Worm (Caenorhabditis elegans) whole organism, early embryonic: Measurements from ENCODE around the gene sri-67.

ENCODE experiments used
- B0310.2 ChIP-seq: sonication (generic microtip); optimal IDR thresholded peaks from 2 replicates; lab custom pipeline; 2016; ENCODE audit warnings: mild to moderate bottlenecking, missing genetic modification characterization, missing compliant biosample characterization
- F13C5.2 ChIP-seq: sonication (generic microtip); optimal IDR thresholded peaks from 2 replicates; lab custom pipeline; 2017; ENCODE audit warnings: mild to moderate bottlenecking, missing genetic modification characterization, inconsistent platforms, missing compliant biosample characterization
- aly-1 ChIP-seq: sonication (generic microtip); optimal IDR thresholded peaks from 2 replicates; lab custom pipeline; 2016; ENCODE audit warnings: missing genetic modification characterization, missing compliant biosample characterization
- ama-1 ChIP-seq: fragments of 150-350 bp; optimal IDR thresholded peaks from 2 replicates; lab custom pipeline; 2014
- ceh-13 ChIP-seq: fragments of 200-800 bp; sonication (Bioruptor generic); optimal IDR thresholded peaks from 2 replicates; lab custom pipeline; 2018; ENCODE audit warnings: mild to moderate bottlenecking, missing genetic modification characterization, missing compliant biosample characterization
- ceh-36 ChIP-seq: sonication (generic microtip); optimal IDR thresholded peaks from 2 replicates; lab custom pipeline; 2016; ENCODE audit warnings: missing genetic modification characterization, inconsistent platforms, missing compliant biosample characterization
- ets-7 ChIP-seq: sonication (generic microtip); optimal IDR thresholded peaks from 2 replicates; lab custom pipeline; 2016; ENCODE audit warnings: missing genotype, missing genetic modification characterization, missing compliant biosample characterization
- flt-1 ChIP-seq: fragments of 200-800 bp; sonication (Bioruptor generic); IDR thresholded peaks from 2 replicates; pipeline ENCODE4 v1.3.6; 2022; ENCODE audit warnings: missing genetic modification characterization, missing compliant biosample characterization
- hmbx-1 ChIP-seq: sonication (generic microtip); optimal IDR thresholded peaks from 2 replicates; lab custom pipeline; 2016; ENCODE audit warnings: mild to moderate bottlenecking, missing genetic modification characterization, missing compliant biosample characterization
- hmg-4 ChIP-seq: fragments of 200-800 bp; sonication (Bioruptor generic); optimal IDR thresholded peaks from 2 replicates; lab custom pipeline; 2018; ENCODE audit warnings: mild to moderate bottlenecking, missing genetic modification characterization, missing compliant biosample characterization
- hnd-1 ChIP-seq: sonication (generic microtip); optimal IDR thresholded peaks from 2 replicates; lab custom pipeline; 2016; ENCODE audit warnings: missing genetic modification characterization, missing compliant biosample characterization
- pes-1 ChIP-seq: fragments of 200-800 bp; sonication (Bioruptor generic); IDR thresholded peaks from 2 replicates; pipeline ENCODE4 v1.3.6; 2022; ENCODE audit warnings: missing genetic modification reagents, missing genetic modification characterization, missing compliant biosample characterization
- scrt-1 ChIP-seq: fragments of 200-800 bp; sonication (Bioruptor generic); IDR thresholded peaks from 2 replicates; pipeline ENCODE4 v1.3.6; 2022; ENCODE audit warnings: missing genetic modification characterization, missing compliant biosample characterization
- sea-1 ChIP-seq: fragments of 200-800 bp; sonication (Bioruptor generic); conservative IDR thresholded peaks from 2 replicates; pipeline ENCODE4 v1.3.6; 2022; ENCODE audit warnings: missing genetic modification characterization, missing compliant biosample characterization
- tbx-11 ChIP-seq: fragments of 200-800 bp; sonication (Bioruptor generic); IDR thresholded peaks from 2 replicates; pipeline ENCODE4 v1.3.6; 2022; ENCODE audit warnings: missing genetic modification characterization, missing compliant biosample characterization
- tbx-37 ChIP-seq: fragments of 200-800 bp; sonication (Bioruptor generic); conservative IDR thresholded peaks from 2 replicates; pipeline ENCODE4 v1.3.6; 2022; ENCODE audit warnings: missing genetic modification reagents, missing genetic modification characterization, missing compliant biosample characterization
- tra-4 ChIP-seq: sonication (generic microtip); optimal IDR thresholded peaks from 2 replicates; lab custom pipeline; 2017; ENCODE audit warnings: missing genetic modification characterization, missing compliant biosample characterization

The sri-67 gene

DNA sequence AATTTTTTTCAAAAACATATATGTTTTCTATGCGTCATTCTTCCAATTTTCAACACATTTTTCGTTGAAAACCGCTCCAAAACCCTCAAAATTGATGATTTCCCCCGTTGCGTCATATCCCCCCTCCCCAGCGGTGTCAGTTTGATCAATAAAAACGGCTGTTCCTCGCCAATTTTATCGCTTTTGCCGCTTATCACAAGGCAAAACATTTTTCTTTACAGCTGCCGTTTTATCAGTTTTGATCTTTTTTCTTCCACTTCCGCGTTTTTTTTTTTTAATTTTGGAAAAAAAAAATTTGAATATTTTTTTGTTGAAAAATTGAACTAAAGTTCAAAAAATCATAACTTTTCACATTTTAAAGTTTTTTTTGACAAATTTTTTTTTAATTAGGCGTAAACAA lies 23.4 kb downstream of the sri-67 start:
- TF ChIP-seq aly-1 (tag; lab: Kevin White, UChicago) (no peak), scrt-1 (GFP tag; lab: Robert Waterston, UW) (no peak), ets-7 (tag; lab: Kevin White, UChicago) (no peak), ama-1 (no peak), ceh-36 (no peak), B0310.2 (tag; lab: Kevin White, UChicago) (no peak), ceh-13 (no peak), flt-1 (no peak), tbx-37 (GFP tag; lab: Robert Waterston, UW) (no peak), tra-4 (tag; lab: Kevin White, UChicago) (no peak), hnd-1 (tag; lab: Kevin White, UChicago) (no peak), F13C5.2 (tag; lab: Kevin White, UChicago) (no peak), hmbx-1 (tag; lab: Kevin White, UChicago) (no peak), hmg-4 (no peak), sea-1 (GFP tag; lab: Robert Waterston, UW) (no peak), pes-1 (no peak)

DNA sequence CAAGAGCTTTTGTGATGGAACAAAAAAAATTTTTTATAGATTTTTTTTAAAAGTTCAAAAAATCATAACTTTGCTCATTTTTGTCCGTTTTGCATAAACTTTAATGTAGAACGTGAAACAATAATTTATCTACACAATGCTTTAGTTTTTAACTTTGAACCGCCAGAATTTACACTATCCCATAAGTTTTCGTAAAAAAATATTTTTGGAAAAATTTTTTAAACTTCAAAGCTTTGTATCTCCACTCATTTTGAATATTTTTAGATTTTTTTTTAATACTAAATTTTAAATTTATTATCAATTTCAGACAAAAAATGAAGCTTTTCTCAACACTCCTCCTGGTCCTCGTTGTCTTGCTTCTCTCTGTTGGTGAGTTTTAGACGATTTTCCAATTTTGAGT lies 23.9 kb downstream of the sri-67 start, which contains the start of gene Y60A3A.21:
Gene Y60A3A.21 (plus strand): TSS at position 301 of the 400 bp plus-strand sequence.
- TF ChIP-seq hnd-1 (tag; lab: Kevin White, UChicago) (no peak), ceh-13 (no peak), hmbx-1 (tag; lab: Kevin White, UChicago) (no peak), scrt-1 (GFP tag; lab: Robert Waterston, UW) (no peak), sea-1 (GFP tag; lab: Robert Waterston, UW) (no peak), flt-1 (no peak)

ce11 chrV:20021347-20021746 lies 33.6 kb downstream of the sri-67 start:
- no peak for TF ChIP-seq tbx-11 (GFP tag; lab: Robert Waterston, UW)
- TF ChIP-seq ets-7 (tag; lab: Kevin White, UChicago), result no peak
- no peak for TF ChIP-seq aly-1 (tag; lab: Kevin White, UChicago)
- no peak for TF ChIP-seq flt-1

- TF ChIP-seq aly-1 (tag; lab: Kevin White, UChicago), result no peak
- TF ChIP-seq pes-1, result no peak
- TF ChIP-seq tra-4 (tag; lab: Kevin White, UChicago), result no peak
- no peak for TF ChIP-seq sea-1 (GFP tag; lab: Robert Waterston, UW)
- no peak for TF ChIP-seq flt-1
These were observed 35.2 kb downstream of the sri-67 start, which contains the start of gene lgc-55 for ce11 chrV:20022996-20023456. lgc-55 (plus strand) TSS chrV:20023046.

DNA sequence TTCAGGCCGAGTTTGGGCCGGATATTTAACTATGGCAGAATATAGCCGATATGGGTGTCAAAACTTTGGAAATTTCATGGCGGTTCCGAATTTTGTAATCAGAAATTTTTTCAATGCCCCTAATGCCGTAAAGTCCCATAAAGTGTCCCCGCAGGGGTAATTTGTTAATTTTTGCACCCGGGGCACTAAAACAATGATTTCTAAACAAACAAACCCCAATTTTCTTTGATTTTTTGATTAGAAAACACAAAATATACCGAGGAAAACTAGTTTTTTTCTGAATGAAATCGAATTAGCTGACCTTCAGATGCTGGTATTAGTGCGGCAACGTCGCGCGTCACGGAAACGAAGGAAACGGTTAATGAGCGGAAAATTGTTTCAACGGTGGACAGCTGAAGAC lies 47.1 kb downstream of the sri-67 start:
- TF ChIP-seq B0310.2 (tag; lab: Kevin White, UChicago) (no peak), tra-4 (tag; lab: Kevin White, UChicago) (no peak), hmg-4 (no peak), ama-1 (no peak), pes-1 (no peak), ets-7 (tag; lab: Kevin White, UChicago) (no peak), F13C5.2 (tag; lab: Kevin White, UChicago) (no peak)

- TF ChIP-seq scrt-1 (GFP tag; lab: Robert Waterston, UW), result no peak
- TF ChIP-seq B0310.2 (tag; lab: Kevin White, UChicago), result no peak
- TF ChIP-seq sea-1 (GFP tag; lab: Robert Waterston, UW), result no peak
- TF ChIP-seq ets-7 (tag; lab: Kevin White, UChicago), result no peak
- no peak for TF ChIP-seq pes-1
- no peak for TF ChIP-seq ama-1
- no peak for TF ChIP-seq hmbx-1 (tag; lab: Kevin White, UChicago)
- TF ChIP-seq tra-4 (tag; lab: Kevin White, UChicago), result no peak
- TF ChIP-seq F13C5.2 (tag; lab: Kevin White, UChicago), result no peak
- TF ChIP-seq aly-1 (tag; lab: Kevin White, UChicago), result no peak
- TF ChIP-seq ceh-36, result no peak
- no peak for TF ChIP-seq flt-1
- no peak for TF ChIP-seq hnd-1 (tag; lab: Kevin White, UChicago)
- TF ChIP-seq tbx-37 (GFP tag; lab: Robert Waterston, UW), result no peak
- no peak for TF ChIP-seq tbx-11 (GFP tag; lab: Robert Waterston, UW)
These were observed 49.5 kb downstream of the sri-67 start, which contains the start of gene Y113G7A.16 for ce11 chrV:20037287-20037686. Y113G7A.16 (plus strand) TSS chrV:20037587.
